Worm (Caenorhabditis elegans): ENCODE data around the gene srh-140.
"Not testable (repeated sequence)": the region's sequence is repeated elsewhere in the genome, so short reads cannot be mapped to it uniquely, and the experiment has no call there.

DNA sequence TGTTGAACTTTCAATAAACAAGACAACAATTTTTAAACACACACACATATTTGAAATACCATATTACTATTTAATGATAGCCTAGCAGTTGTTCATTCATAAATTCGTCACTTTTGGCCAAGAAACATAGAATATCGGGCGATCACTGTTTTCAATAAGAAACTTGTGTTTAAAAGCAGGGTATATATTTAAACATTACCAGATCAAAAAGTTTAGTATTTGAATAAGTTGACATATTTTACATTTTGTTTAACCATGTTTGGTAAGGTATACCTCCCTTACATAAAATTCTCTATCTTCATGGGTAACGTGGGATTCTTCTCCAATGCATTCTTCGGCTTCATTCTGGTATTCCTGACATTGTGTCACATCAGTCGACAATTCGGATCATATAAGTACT is 32.7 kb downstream of the srh-140 start, which contains the start of gene str-8:
- TF ChIP-seq ahr-1, pax-1, pqm-1, npax-4 (tag; optimal IDR thresholded peaks at IDR 0.05): not testable (repeated sequence)

Measured in whole organism, late embryonic.